Fruit fly (Drosophila melanogaster) whole organism, embryonic: ENCODE results near the gene CG9664.

Experiments
- CG1024 ChIP-seq: fragments of 200-800 bp; sonication (Bioruptor generic); IDR thresholded peaks from 2 replicates; pipeline ENCODE4 v1.3.6; 2022; ENCODE audit warnings: missing biosample characterization, missing genetic modification characterization
- CG10565 ChIP-seq: fragments of 200-800 bp; sonication (Bioruptor generic); optimal IDR thresholded peaks from 3 replicates; lab custom pipeline; 2016; ENCODE audit warnings: missing biosample characterization, mild to moderate bottlenecking, missing genetic modification characterization
- CG11696 ChIP-seq: fragments of 200-800 bp; sonication (Bioruptor generic); IDR thresholded peaks from 2 replicates; pipeline ENCODE4 v1.3.6; 2022; ENCODE audit warnings: missing biosample characterization, missing genetic modification characterization
- CG12104 ChIP-seq: fragments of 200-800 bp; sonication (Bioruptor generic); optimal IDR thresholded peaks from 3 replicates; lab custom pipeline; 2016; ENCODE audit warnings: missing biosample characterization, missing genetic modification characterization
- CG12236 ChIP-seq: fragments of 200-800 bp; sonication (Bioruptor generic); optimal IDR thresholded peaks from 2 replicates; lab custom pipeline; 2016; ENCODE audit warnings: missing biosample characterization, missing genetic modification characterization
- CG12299 ChIP-seq: fragments of 200-800 bp; sonication (Bioruptor generic); optimal IDR thresholded peaks from 2 replicates; lab custom pipeline; 2018; ENCODE audit warnings: missing biosample characterization, mild to moderate bottlenecking, missing genetic modification characterization
- CG13624 ChIP-seq: fragments of 200-800 bp; sonication (Bioruptor generic); optimal IDR thresholded peaks from 2 replicates; lab custom pipeline; 2016; ENCODE audit warnings: missing biosample characterization, missing genetic modification characterization
- CG13894 ChIP-seq: fragments of 200-800 bp; sonication (Bioruptor generic); optimal IDR thresholded peaks from 3 replicates; lab custom pipeline; 2018; ENCODE audit warnings: missing biosample characterization, mild to moderate bottlenecking, missing genetic modification characterization, moderate library complexity
- CG14050 ChIP-seq: fragments of 200-800 bp; sonication (Bioruptor generic); IDR thresholded peaks from 3 replicates; pipeline ENCODE4 v1.3.6; 2022; ENCODE audit warnings: missing biosample characterization, missing genetic modification characterization
- CG16863 ChIP-seq: fragments of 200-800 bp; sonication (Bioruptor generic); optimal IDR thresholded peaks from 3 replicates; lab custom pipeline; 2016; ENCODE audit warnings: missing biosample characterization, missing genetic modification characterization
- CG17612 ChIP-seq: fragments of 200-800 bp; sonication (Bioruptor generic); IDR thresholded peaks from 2 replicates; pipeline ENCODE4 v1.3.6; 2022; ENCODE audit warnings: missing biosample characterization, missing genetic modification characterization
- CG2875 ChIP-seq: fragments of 200-800 bp; sonication (Bioruptor generic); optimal IDR thresholded peaks from 2 replicates; lab custom pipeline; 2017; ENCODE audit warnings: missing biosample characterization, mild to moderate bottlenecking, missing genetic modification characterization, missing genetic modification reagents
- CG30020 ChIP-seq: fragments of 200-800 bp; optimal IDR thresholded peaks from 2 replicates; lab custom pipeline; 2019; ENCODE audit warnings: missing biosample characterization, mild to moderate bottlenecking, missing genetic modification characterization, moderate library complexity
- CG3407 ChIP-seq: fragments of 200-800 bp; sonication (Bioruptor generic); optimal IDR thresholded peaks from 2 replicates; lab custom pipeline; 2018; ENCODE audit warnings: missing biosample characterization, mild to moderate bottlenecking, missing genetic modification characterization
- CG43689 ChIP-seq: fragments of 200-800 bp; sonication (Bioruptor generic); IDR thresholded peaks from 2 replicates; pipeline ENCODE4 v1.3.6; 2022; ENCODE audit warnings: missing biosample characterization, missing genetic modification characterization
- CG4707 ChIP-seq: fragments of 200-800 bp; sonication (Bioruptor generic); optimal IDR thresholded peaks from 2 replicates; lab custom pipeline; 2018; ENCODE audit warnings: missing biosample characterization, mild to moderate bottlenecking, missing genetic modification characterization, moderate library complexity
- CG4730 ChIP-seq: fragments of 200-800 bp; sonication (Bioruptor generic); IDR thresholded peaks from 2 replicates; pipeline ENCODE4 v1.3.6; 2022; ENCODE audit warnings: missing biosample characterization, missing genetic modification characterization
- CG4854 ChIP-seq: fragments of 200-800 bp; sonication (Bioruptor generic); optimal IDR thresholded peaks from 2 replicates; lab custom pipeline; 2016; ENCODE audit warnings: missing biosample characterization, missing genetic modification characterization, inconsistent platforms
- CG8089 ChIP-seq: fragments of 200-800 bp; sonication (Bioruptor generic); optimal IDR thresholded peaks from 3 replicates; lab custom pipeline; 2016; ENCODE audit warnings: missing biosample characterization, missing genetic modification characterization
- CG8290 ChIP-seq, 3 experiments: fragments of 200-800 bp; sonication (Bioruptor generic); optimal IDR thresholded peaks; 2 replicates each; lab custom pipeline; 2016 to 2019; ENCODE audit warnings: missing biosample characterization in 3 of 3, missing genetic modification characterization in 3 of 3, mild to moderate bottlenecking in 2 of 3, moderate library complexity in 1 of 3
- Chrac-16 ChIP-seq: fragments of 200-800 bp; sonication (Bioruptor generic); optimal IDR thresholded peaks from 3 replicates; lab custom pipeline; 2016; ENCODE audit warnings: missing biosample characterization, missing genetic modification characterization
- E2f1 ChIP-seq: fragments of 200-800 bp; sonication (Bioruptor generic); IDR thresholded peaks from 2 replicates; pipeline ENCODE4 v1.3.6; 2022; ENCODE audit warnings: missing biosample characterization, missing genetic modification characterization
- Hsf ChIP-seq: fragments of 200-800 bp; sonication (Bioruptor generic); optimal IDR thresholded peaks from 3 replicates; lab custom pipeline; 2016; ENCODE audit warnings: missing biosample characterization, missing genetic modification characterization
- Myb ChIP-seq: fragments of 200-800 bp; sonication (Bioruptor generic); optimal IDR thresholded peaks from 2 replicates; lab custom pipeline; 2016; ENCODE audit warnings: missing biosample characterization, missing genetic modification characterization
- Neu2 ChIP-seq: fragments of 200-800 bp; sonication (Bioruptor generic); optimal IDR thresholded peaks from 3 replicates; lab custom pipeline; 2016; ENCODE audit warnings: missing biosample characterization, missing genetic modification characterization, borderline replicate concordance
- Nf-YB ChIP-seq: fragments of 200-800 bp; sonication (Bioruptor generic); optimal IDR thresholded peaks from 3 replicates; lab custom pipeline; 2019; ENCODE audit warnings: missing biosample characterization, mild to moderate bottlenecking, missing genetic modification characterization, moderate library complexity
- Rfx ChIP-seq: fragments of 200-800 bp; sonication (Bioruptor generic); IDR thresholded peaks from 2 replicates; pipeline ENCODE4 v1.3.6; 2022; ENCODE audit warnings: missing biosample characterization, missing genetic modification characterization
- Sin3A ChIP-seq: fragments of >200 bp; optimal IDR thresholded peaks from 2 replicates; lab custom pipeline; 2018
- YL-1 ChIP-seq: fragments of 200-800 bp; sonication (Bioruptor generic); optimal IDR thresholded peaks from 3 replicates; lab custom pipeline; 2017; ENCODE audit warnings: missing biosample characterization, mild to moderate bottlenecking, missing genetic modification characterization
- al ChIP-seq: fragments of 200-800 bp; sonication (Bioruptor generic); IDR thresholded peaks from 2 replicates; pipeline ENCODE4 v1.3.6; 2022; ENCODE audit warnings: missing biosample characterization, missing genetic modification characterization
- amos ChIP-seq: fragments of 200-800 bp; sonication (Bioruptor generic); IDR thresholded peaks from 2 replicates; pipeline ENCODE4 v1.3.6; 2022; ENCODE audit warnings: missing biosample characterization, missing genetic modification characterization; ENCODE audit not compliant: partially characterized antibody
- ara ChIP-seq: fragments of 200-800 bp; sonication (Bioruptor generic); IDR thresholded peaks from 2 replicates; pipeline ENCODE4 v1.3.6; 2022; ENCODE audit warnings: missing biosample characterization, missing genetic modification characterization
- ase ChIP-seq: fragments of 200-800 bp; sonication (Bioruptor generic); IDR thresholded peaks from 3 replicates; pipeline ENCODE4 v1.3.6; 2022; ENCODE audit warnings: missing biosample characterization, missing genetic modification characterization
- ci ChIP-seq: fragments of 200-800 bp; sonication (Bioruptor generic); IDR thresholded peaks from 3 replicates; pipeline ENCODE4 v1.3.6; 2022; ENCODE audit warnings: missing biosample characterization, missing genetic modification characterization
- eve ChIP-seq, 2 experiments: fragments of >200 bp; optimal IDR thresholded peaks; 2 replicates each; lab custom pipeline; 2017; ENCODE audit warnings: missing biosample characterization in 2 of 2, missing genetic modification characterization in 2 of 2
- gro ChIP-seq: fragments of 200-800 bp; sonication (Bioruptor generic); optimal IDR thresholded peaks from 2 replicates; lab custom pipeline; 2016; ENCODE audit warnings: missing biosample characterization, missing genetic modification characterization
- knrl ChIP-seq: fragments of 200-800 bp; sonication (Bioruptor generic); IDR thresholded peaks from 3 replicates; pipeline ENCODE4 v1.3.6; 2022; ENCODE audit warnings: missing biosample characterization, missing genetic modification characterization; ENCODE audit not compliant: partially characterized antibody
- luna ChIP-seq: fragments of 200-800 bp; sonication (Bioruptor generic); optimal IDR thresholded peaks from 2 replicates; lab custom pipeline; 2016; ENCODE audit warnings: missing biosample characterization, missing genetic modification characterization
- rib ChIP-seq: fragments of 200-800 bp; sonication (Bioruptor generic); IDR thresholded peaks from 2 replicates; pipeline ENCODE4 v1.3.6; 2022; ENCODE audit warnings: missing biosample characterization, missing genetic modification characterization
- seq ChIP-seq: fragments of 200-800 bp; sonication (Bioruptor generic); IDR thresholded peaks from 2 replicates; pipeline ENCODE4 v1.3.6; 2022; ENCODE audit warnings: missing biosample characterization, missing genetic modification characterization
- sob ChIP-seq: fragments of 200-800 bp; sonication (Bioruptor generic); IDR thresholded peaks from 2 replicates; pipeline ENCODE4 v1.3.6; 2022; ENCODE audit warnings: missing biosample characterization, missing genetic modification characterization
- ssp ChIP-seq: fragments of 200-800 bp; sonication (Bioruptor generic); IDR thresholded peaks from 2 replicates; pipeline ENCODE4 v1.3.6; 2022; ENCODE audit warnings: missing biosample characterization, missing genetic modification characterization
- stwl ChIP-seq: fragments of 200-800 bp; sonication (Bioruptor generic); optimal IDR thresholded peaks from 3 replicates; lab custom pipeline; 2018; ENCODE audit warnings: missing biosample characterization, mild to moderate bottlenecking, missing genetic modification characterization, moderate library complexity
- tap ChIP-seq: fragments of 200-800 bp; optimal IDR thresholded peaks from 3 replicates; lab custom pipeline; 2019; ENCODE audit warnings: missing biosample characterization, mild to moderate bottlenecking, missing genetic modification characterization, moderate library complexity
- trh ChIP-seq: fragments of 200-800 bp; sonication (Bioruptor generic); optimal IDR thresholded peaks from 2 replicates; lab custom pipeline; 2016; ENCODE audit warnings: missing biosample characterization, missing genetic modification characterization
- twi ChIP-seq: fragments of 200-800 bp; optimal IDR thresholded peaks from 2 replicates; lab custom pipeline; 2019; ENCODE audit warnings: missing biosample characterization, mild to moderate bottlenecking, missing genetic modification characterization, moderate library complexity
- usp ChIP-seq: fragments of >200 bp; optimal IDR thresholded peaks from 2 replicates; lab custom pipeline; 2017; ENCODE audit warnings: missing biosample characterization, missing genetic modification characterization
- vnd ChIP-seq: fragments of 200-800 bp; sonication (Bioruptor generic); IDR thresholded peaks from 3 replicates; pipeline ENCODE4 v1.3.6; 2022; ENCODE audit warnings: missing biosample characterization, missing genetic modification characterization; ENCODE audit not compliant: partially characterized antibody
- z ChIP-seq: fragments of 200-800 bp; sonication (Bioruptor generic); IDR thresholded peaks from 3 replicates; pipeline ENCODE4 v1.3.6; 2022; ENCODE audit warnings: missing biosample characterization, missing genetic modification characterization

The CG9664 gene

DNA sequence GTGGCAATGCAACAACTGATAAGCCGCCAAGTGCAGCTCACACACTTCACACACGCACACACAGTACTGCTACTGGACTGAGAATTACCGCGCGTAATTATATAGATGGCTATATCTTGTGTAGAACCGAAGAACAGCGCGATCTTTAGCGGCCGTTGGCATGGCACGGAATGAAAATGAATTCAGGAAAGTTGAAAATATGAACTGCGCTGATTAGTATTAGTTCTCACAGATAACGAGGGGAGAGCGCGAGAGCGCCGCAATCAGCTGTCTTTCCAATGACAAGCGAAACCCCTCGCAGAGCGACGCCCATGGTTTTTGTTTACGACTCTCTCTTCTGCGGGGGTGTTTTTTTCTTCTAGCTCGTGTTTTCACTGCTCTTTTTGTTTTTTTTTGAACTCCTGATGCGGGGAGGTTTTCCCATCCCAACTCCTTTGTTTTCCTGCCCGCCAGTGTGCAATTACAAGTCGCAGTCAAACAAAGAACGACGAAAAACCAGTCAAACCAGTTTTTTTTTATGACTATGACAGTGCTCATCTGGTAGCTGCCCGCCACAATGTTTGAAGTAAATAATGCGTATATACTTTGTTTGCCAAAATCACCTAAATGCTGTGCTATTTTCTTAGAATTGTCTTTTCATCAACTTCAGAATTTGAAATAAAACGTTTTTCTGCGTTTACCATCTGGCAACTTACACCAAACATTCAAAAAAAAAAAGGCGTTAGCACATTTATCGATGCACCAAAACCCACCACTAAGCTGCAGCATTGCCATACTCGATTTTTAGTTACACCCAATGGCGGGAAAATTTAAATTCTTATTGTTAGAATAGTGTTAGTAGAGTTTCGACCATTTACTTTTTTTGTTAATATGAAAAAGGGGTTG lies 8.7 kb upstream of the CG9664 start, which contains the start of gene CG9663 (continued):
- TF ChIP-seq ara (GFP tag; lab: Robert Waterston, UW) = 0 out of 2 replicates have a peak, but pooled peaks have one; percentile 23
- TF ChIP-seq ci (GFP tag; lab: Robert Waterston, UW) = peak; percentile 71; the same call in 2 of the 3 replicates
- TF ChIP-seq sob (GFP tag; lab: Robert Waterston, UW) = peak; percentile 62; the same call in 1 of the 2 replicates
- TF ChIP-seq vnd (GFP tag; lab: Robert Waterston, UW) = no peak
- TF ChIP-seq knrl (GFP tag; lab: Robert Waterston, UW) = no peak
- TF ChIP-seq usp (GFP tag; lab: Kevin White, UChicago) = no peak
- TF ChIP-seq CG11696 = 0 out of 2 replicates have a peak, but pooled peaks have one; percentile 12
- TF ChIP-seq Hsf = no peak
- TF ChIP-seq CG4730 (GFP tag; lab: Robert Waterston, UW) = no peak
- no peak for TF ChIP-seq CG8089
- TF ChIP-seq stwl = peak; percentile 95
- no peak for TF ChIP-seq CG4854 (GFP tag; lab: Kevin White, UChicago)
- TF ChIP-seq CG12299 (tag; lab: Kevin White, UChicago) = no peak
- TF ChIP-seq ase (GFP tag; lab: Robert Waterston, UW) = no peak
- TF ChIP-seq CG30020 = no peak
- no peak for TF ChIP-seq CG16863 (GFP tag; lab: Kevin White, UChicago)
- no peak for TF ChIP-seq luna (GFP tag; lab: Kevin White, UChicago)
- peak; percentile 52 for TF ChIP-seq Rfx (GFP tag; lab: Robert Waterston, UW)
- no peak for TF ChIP-seq CG12104 (GFP tag; lab: Kevin White, UChicago)
- TF ChIP-seq amos (GFP tag; lab: Robert Waterston, UW) = peak; percentile 46; the same call in 1 of the 2 replicates
- 0 out of 3 replicates have a peak, but pooled peaks have one; percentile 9 for TF ChIP-seq CG14050 (GFP tag; lab: Robert Waterston, UW)
- no peak for TF ChIP-seq CG3407 (GFP tag; lab: Kevin White, UChicago)
- TF ChIP-seq CG12236 (GFP tag; lab: Kevin White, UChicago) = no peak
- TF ChIP-seq E2f1 (GFP tag; lab: Robert Waterston, UW) = peak; percentile 33; the same call in 1 of the 2 replicates
- peak; percentile 46; the same call in 1 of the 2 replicates for TF ChIP-seq rib (GFP tag; lab: Robert Waterston, UW)
- TF ChIP-seq CG1024 (GFP tag; lab: Robert Waterston, UW) = no peak
- no peak for TF ChIP-seq CG10565 (GFP tag; lab: Kevin White, UChicago)
- TF ChIP-seq gro = no peak
- peak; percentile 99 for TF ChIP-seq Myb
- TF ChIP-seq Sin3A (lab: Kevin White, UChicago) = peak; percentile 53
- no peak for TF ChIP-seq Nf-YB (GFP tag; lab: Kevin White, UChicago)
- TF ChIP-seq twi (tag; lab: Kevin White, UChicago) = peak; percentile 6
- TF ChIP-seq al (GFP tag; lab: Robert Waterston, UW) = no peak
- TF ChIP-seq CG2875 = no peak
- no peak for TF ChIP-seq trh (GFP tag; lab: Kevin White, UChicago)
- no peak for TF ChIP-seq ssp (GFP tag; lab: Robert Waterston, UW)
- TF ChIP-seq Neu2 = no peak
- peak; percentile 88; the same call in 1 of the 2 replicates for TF ChIP-seq seq
- TF ChIP-seq CG13894 (tag; lab: Kevin White, UChicago) = peak; percentile 48
- TF ChIP-seq CG43689 (GFP tag; lab: Robert Waterston, UW) = no peak
- TF ChIP-seq CG8290 (GFP tag; optimal IDR thresholded peaks at IDR 0.05; lab: Kevin White, UChicago) = no peak
- TF ChIP-seq CG8290 (tag; optimal IDR thresholded peaks at IDR 0.05; lab: Kevin White, UChicago) = peak in 1 of 2 experiments; percentile 61
- peak; percentile 7 for TF ChIP-seq CG13624 (GFP tag; lab: Kevin White, UChicago)
- TF ChIP-seq CG4707 (GFP tag; lab: Kevin White, UChicago) = no peak
- no peak for TF ChIP-seq CG17612 (GFP tag; lab: Robert Waterston, UW)
- TF ChIP-seq Chrac-16 = peak; percentile 3
- TF ChIP-seq YL-1 (GFP tag; lab: Kevin White, UChicago) = peak; percentile 20
- no peak for TF ChIP-seq z
- TF ChIP-seq eve (GFP tag; optimal IDR thresholded peaks at IDR 0.05; lab: Kevin White, UChicago) = peak in 1 of 2 experiments; percentile 27
- no peak for TF ChIP-seq tap (tag; lab: Kevin White, UChicago)
